Worm (Caenorhabditis elegans) whole organism, L1 larva: ENCODE measurements around the gene lrpr-1.

Source experiments
- C04F5.9 ChIP-seq: sonication (generic microtip); optimal IDR thresholded peaks from 2 replicates; lab custom pipeline; 2016; ENCODE audit warnings: missing genetic modification characterization, missing compliant biosample characterization
- C34B4.2 ChIP-seq: sonication (generic microtip); optimal IDR thresholded peaks from 2 replicates; lab custom pipeline; 2017; ENCODE audit warnings: mild to moderate bottlenecking, missing genetic modification characterization, missing compliant biosample characterization
- F16B12.6 ChIP-seq: fragments of 150-350 bp; optimal IDR thresholded peaks from 2 replicates; lab custom pipeline; 2014; ENCODE audit warnings: missing biosample characterization, missing genetic modification characterization
- Y116A8C.19 ChIP-seq: sonication (generic microtip); optimal IDR thresholded peaks from 2 replicates; lab custom pipeline; 2016; ENCODE audit warnings: missing compliant biosample characterization, missing genetic modification characterization, borderline replicate concordance
- alr-1 ChIP-seq: fragments of 200-800 bp; sonication (Bioruptor generic); optimal IDR thresholded peaks from 2 replicates; lab custom pipeline; 2018; ENCODE audit warnings: borderline replicate concordance, mild to moderate bottlenecking, missing genetic modification characterization, missing compliant biosample characterization
- blmp-1 ChIP-seq: fragments of 150-350 bp; optimal IDR thresholded peaks from 2 replicates; lab custom pipeline; 2014; ENCODE audit warnings: missing biosample characterization, missing genetic modification characterization
- ceh-63 ChIP-seq: fragments of 200-800 bp; sonication (Bioruptor generic); optimal IDR thresholded peaks from 2 replicates; lab custom pipeline; 2018; ENCODE audit warnings: mild to moderate bottlenecking, missing genetic modification characterization, missing compliant biosample characterization
- ceh-8 ChIP-seq: fragments of 200-800 bp; sonication (Bioruptor generic); optimal IDR thresholded peaks from 2 replicates; lab custom pipeline; 2018; ENCODE audit warnings: mild to moderate bottlenecking, missing genetic modification characterization, moderate library complexity, missing compliant biosample characterization
- ceh-90 ChIP-seq: sonication (generic microtip); optimal IDR thresholded peaks from 2 replicates; lab custom pipeline; 2016; ENCODE audit warnings: missing genetic modification characterization, missing compliant biosample characterization
- ces-1 ChIP-seq: fragments of 150-350 bp; optimal IDR thresholded peaks from 2 replicates; lab custom pipeline; 2014; ENCODE audit warnings: missing biosample characterization, missing genetic modification reagents, missing genetic modification characterization
- dpl-1 ChIP-seq, 3 experiments: fragments of 150-350 bp in 2 of 3; sonication (generic microtip) in 1 of 3; optimal IDR thresholded peaks; 2 replicates each; lab custom pipeline; 2014 to 2017; ENCODE audit warnings: missing biosample characterization in 3 of 3, missing genetic modification characterization in 3 of 3, missing genetic modification reagents in 3 of 3
- dsc-1 ChIP-seq: sonication (generic microtip); optimal IDR thresholded peaks from 2 replicates; lab custom pipeline; 2016; ENCODE audit warnings: mild to moderate bottlenecking, missing genetic modification characterization, missing compliant biosample characterization
- efl-1 ChIP-seq, 4 experiments: fragments of 150-350 bp; optimal IDR thresholded peaks in 3 of 4; peaks in 1 of 4; 1 replicate in 1 of 4; 2 replicates in 3 of 4; lab custom pipeline; 2014; ENCODE audit warnings: missing biosample characterization in 2 of 4, missing genetic modification characterization in 2 of 4, missing genetic modification reagents in 2 of 4
- elt-3 ChIP-seq, 6 experiments: fragments of 150-350 bp in 1 of 6; sonication (generic microtip); optimal IDR thresholded peaks; 2 replicates each; lab custom pipeline; 2017 to 2018; ENCODE audit warnings: missing biosample characterization in 6 of 6, missing genetic modification characterization in 6 of 6, inconsistent platforms in 1 of 6
- ets-5 ChIP-seq: fragments of 200-800 bp; sonication (Bioruptor generic); IDR thresholded peaks from 2 replicates; pipeline ENCODE4 v1.3.6; 2022; ENCODE audit warnings: missing genetic modification characterization, missing compliant biosample characterization
- fkh-10 ChIP-seq: sonication (generic microtip); optimal IDR thresholded peaks from 2 replicates; lab custom pipeline; 2017; ENCODE audit warnings: missing biosample characterization, missing genetic modification reagents, missing genetic modification characterization
- fkh-4 ChIP-seq: sonication (generic microtip); optimal IDR thresholded peaks from 2 replicates; lab custom pipeline; 2016; ENCODE audit warnings: missing compliant biosample characterization, missing genetic modification characterization, borderline replicate concordance
- fos-1 ChIP-seq: fragments of 150-350 bp; optimal IDR thresholded peaks from 2 replicates; lab custom pipeline; 2014; ENCODE audit warnings: missing biosample characterization, missing genetic modification characterization
- hlh-17 ChIP-seq: fragments of 200-800 bp; sonication (Bioruptor generic); optimal IDR thresholded peaks from 2 replicates; lab custom pipeline; 2018; ENCODE audit warnings: missing genetic modification characterization, mild to moderate bottlenecking, missing compliant biosample characterization, moderate library complexity, borderline replicate concordance
- hlh-4 ChIP-seq: sonication (generic microtip); optimal IDR thresholded peaks from 2 replicates; lab custom pipeline; 2016; ENCODE audit warnings: mild to moderate bottlenecking, missing genetic modification characterization, missing compliant biosample characterization
- lin-13 ChIP-seq: fragments of 150-350 bp; optimal IDR thresholded peaks from 2 replicates; lab custom pipeline; 2014; ENCODE audit warnings: missing biosample characterization, missing genetic modification reagents, missing genetic modification characterization
- lin-15B ChIP-seq: fragments of 150-350 bp; sonication (generic microtip); optimal IDR thresholded peaks from 3 replicates; lab custom pipeline; 2014; ENCODE audit warnings: missing biosample characterization, missing genetic modification characterization
- lir-3 ChIP-seq: sonication (generic microtip); optimal IDR thresholded peaks from 2 replicates; lab custom pipeline; 2016; ENCODE audit warnings: mild to moderate bottlenecking, missing genetic modification characterization, moderate library complexity, missing compliant biosample characterization; ENCODE audit not compliant: poor library complexity
- mab-9 ChIP-seq: fragments of 200-800 bp; sonication (Bioruptor generic); IDR thresholded peaks from 2 replicates; pipeline ENCODE4 v1.3.6; 2022; ENCODE audit warnings: missing genetic modification reagents, missing genetic modification characterization, missing compliant biosample characterization
- mdl-1 ChIP-seq, 2 experiments: fragments of 150-350 bp; optimal IDR thresholded peaks; 2 replicates each; lab custom pipeline; 2014 to 2017; ENCODE audit warnings: missing biosample characterization in 2 of 2, missing genetic modification characterization in 2 of 2, inconsistent platforms in 1 of 2
- mep-1 ChIP-seq: fragments of 150-350 bp; optimal IDR thresholded peaks from 2 replicates; lab custom pipeline; 2014; ENCODE audit warnings: missing biosample characterization, missing genetic modification characterization
- nhr-19 ChIP-seq: fragments of 200-800 bp; sonication (Bioruptor generic); conservative IDR thresholded peaks from 2 replicates; pipeline ENCODE4 v1.3.6; 2022; ENCODE audit warnings: missing genetic modification characterization, missing compliant biosample characterization
- nhr-28 ChIP-seq: fragments of 150-350 bp; optimal IDR thresholded peaks from 2 replicates; lab custom pipeline; 2014; ENCODE audit warnings: missing biosample characterization, missing genetic modification characterization
- nhr-47 ChIP-seq: sonication (generic microtip); optimal IDR thresholded peaks from 2 replicates; lab custom pipeline; 2016; ENCODE audit warnings: mild to moderate bottlenecking, missing genetic modification characterization, moderate library complexity, missing compliant biosample characterization
- nhr-71 ChIP-seq: sonication (generic microtip); optimal IDR thresholded peaks from 2 replicates; lab custom pipeline; 2016; ENCODE audit warnings: mild to moderate bottlenecking, missing genetic modification characterization, moderate library complexity, missing compliant biosample characterization
- nhr-76 ChIP-seq: sonication (generic microtip); optimal IDR thresholded peaks from 2 replicates; lab custom pipeline; 2017; ENCODE audit warnings: missing biosample characterization, missing genetic modification characterization
- nhr-84 ChIP-seq: sonication (generic microtip); optimal IDR thresholded peaks from 2 replicates; lab custom pipeline; 2017; ENCODE audit warnings: missing biosample characterization, missing genetic modification characterization
- nhr-85 ChIP-seq: sonication (generic microtip); peaks from one replicate; lab custom pipeline; 2016; ENCODE audit warnings: missing genetic modification characterization, inconsistent platforms, missing compliant biosample characterization
- pag-3 ChIP-seq: sonication (generic microtip); optimal IDR thresholded peaks from 2 replicates; lab custom pipeline; 2017; ENCODE audit warnings: missing genetic modification characterization, mild to moderate bottlenecking, missing compliant biosample characterization, antibody characterized with exemption, borderline replicate concordance; ENCODE audit not compliant: insufficient read depth
- pqm-1 ChIP-seq: sonication (generic microtip); optimal IDR thresholded peaks from 3 replicates; lab custom pipeline; 2017; ENCODE audit warnings: missing biosample characterization, missing genetic modification characterization
- snu-23 ChIP-seq: sonication (generic microtip); optimal IDR thresholded peaks from 2 replicates; lab custom pipeline; 2016; ENCODE audit warnings: missing genetic modification characterization, missing compliant biosample characterization
- swsn-7 ChIP-seq: sonication (generic microtip); optimal IDR thresholded peaks from 2 replicates; lab custom pipeline; 2016; ENCODE audit warnings: missing genetic modification characterization, missing compliant biosample characterization
- unc-86 ChIP-seq: sonication (generic microtip); optimal IDR thresholded peaks from 2 replicates; lab custom pipeline; 2016; ENCODE audit warnings: missing genetic modification characterization, missing compliant biosample characterization
- unc-98 ChIP-seq: fragments of 200-800 bp; sonication (Bioruptor generic); IDR thresholded peaks from 2 replicates; pipeline ENCODE4 v1.3.6; 2022; ENCODE audit warnings: missing genetic modification characterization, missing compliant biosample characterization
- zag-1 ChIP-seq: fragments of 150-350 bp; optimal IDR thresholded peaks from 2 replicates; lab custom pipeline; 2014; ENCODE audit warnings: missing biosample characterization, missing genetic modification characterization
- zip-4 ChIP-seq: fragments of 200-800 bp; sonication (Bioruptor generic); optimal IDR thresholded peaks from 2 replicates; lab custom pipeline; 2018; ENCODE audit warnings: mild to moderate bottlenecking, missing genetic modification characterization, moderate library complexity, missing compliant biosample characterization
- ztf-4 ChIP-seq: fragments of 150-350 bp; optimal IDR thresholded peaks from 2 replicates; lab custom pipeline; 2014; ENCODE audit warnings: missing biosample characterization, missing genetic modification characterization

The lrpr-1 gene

ce11 chrV:5951133-5951532, 33.4 kb upstream of the lrpr-1 start, which contains the start of gene M03F8.1:
Gene M03F8.1 (plus strand): TSS chrV:5951433.
- no peak for TF ChIP-seq pqm-1 (tag; lab: Kevin White, UChicago)
- peak; percentile 31 for TF ChIP-seq blmp-1 (tag; lab: Kevin White, UChicago)
- no peak for TF ChIP-seq Y116A8C.19 (tag; lab: Kevin White, UChicago)
- no peak for TF ChIP-seq nhr-71
- TF ChIP-seq mab-9 (GFP tag; lab: Robert Waterston, UW), result no peak
- no peak for TF ChIP-seq efl-1 (optimal IDR thresholded peaks at IDR 0.05; lab: Kevin White, UChicago)
- no peak for TF ChIP-seq efl-1 (GFP tag; optimal IDR thresholded peaks at IDR 0.05 in 1 of 2; lab: Kevin White, UChicago)
- TF ChIP-seq dpl-1 (GFP tag; optimal IDR thresholded peaks at IDR 0.05; lab: Kevin White, UChicago), result no peak
- no peak for TF ChIP-seq hlh-4 (tag; lab: Kevin White, UChicago)
- TF ChIP-seq zag-1, result no peak

ce11 chrV:5949674-5950149, 32.0 kb upstream of the lrpr-1 start:
- TF ChIP-seq elt-3 (tag; optimal IDR thresholded peaks at IDR 0.05; lab: Kevin White, UChicago) (no peak), dsc-1 (tag; lab: Kevin White, UChicago) (no peak), blmp-1 (tag; lab: Kevin White, UChicago) (peak; percentile 26), ztf-4 (tag; lab: Kevin White, UChicago) (no peak), mep-1 (tag; lab: Kevin White, UChicago) (no peak), nhr-85 (tag; lab: Kevin White, UChicago) (no peak)
- TF ChIP-seq, all 84 proteins: peak for 1

ce11 chrV:5943167-5943566, 25.5 kb upstream of the lrpr-1 start, which contains the start of gene pst-1:
Gene pst-1 (plus strand): TSS chrV:5943467.
- no peak for TF ChIP-seq nhr-71

- TF ChIP-seq dpl-1 (GFP tag; optimal IDR thresholded peaks at IDR 0.05; lab: Kevin White, UChicago), result peak; percentile 99 to 100 (median 100)
- TF ChIP-seq nhr-47 (tag; lab: Kevin White, UChicago), result peak; percentile 84
- peak; percentile 67 for TF ChIP-seq mep-1 (tag; lab: Kevin White, UChicago)
- no peak for TF ChIP-seq ceh-63
- TF ChIP-seq nhr-28 (tag; lab: Kevin White, UChicago), result no peak
- TF ChIP-seq lir-3, result peak; percentile 11
- no peak for TF ChIP-seq elt-3 (tag; optimal IDR thresholded peaks at IDR 0.05; lab: Kevin White, UChicago)
- no peak for TF ChIP-seq blmp-1 (tag; lab: Kevin White, UChicago)
- TF ChIP-seq nhr-76, result no peak
- peak; percentile 3 for TF ChIP-seq fkh-4 (tag; lab: Kevin White, UChicago)
- no peak for TF ChIP-seq C34B4.2 (tag; lab: Kevin White, UChicago)
- TF ChIP-seq dsc-1 (tag; lab: Kevin White, UChicago), result peak; percentile 72
- peak; percentile 3 for TF ChIP-seq C04F5.9 (tag; lab: Kevin White, UChicago)
- peak; percentile 79 for TF ChIP-seq nhr-85 (tag; lab: Kevin White, UChicago)
- TF ChIP-seq fkh-10, result no peak
- no peak for TF ChIP-seq lin-13
- TF ChIP-seq alr-1 (tag; lab: Kevin White, UChicago), result no peak
- TF ChIP-seq ceh-8, result no peak
- no peak for TF ChIP-seq ztf-4 (tag; lab: Kevin White, UChicago)
- TF ChIP-seq pag-3 (tag; lab: Kevin White, UChicago), result no peak
- TF ChIP-seq hlh-4 (tag; lab: Kevin White, UChicago), result no peak
- no peak for TF ChIP-seq ces-1
- TF ChIP-seq mdl-1 (tag; optimal IDR thresholded peaks at IDR 0.05; lab: Kevin White, UChicago), result peak in 1 of 2 experiments; percentile 44
- TF ChIP-seq unc-86 (tag; lab: Kevin White, UChicago), result peak; percentile 68
- TF ChIP-seq snu-23 (GFP tag; lab: Kevin White, UChicago), result peak; percentile 73
- no peak for TF ChIP-seq Y116A8C.19 (tag; lab: Kevin White, UChicago)
- no peak for TF ChIP-seq nhr-84 (tag; lab: Kevin White, UChicago)
- peak; percentile 36 for TF ChIP-seq fos-1 (tag; lab: Kevin White, UChicago)
- no peak for TF ChIP-seq nhr-19 (GFP tag; lab: Robert Waterston, UW)
- TF ChIP-seq ceh-90 (tag; lab: Kevin White, UChicago), result peak; percentile 30
- peak; percentile 30 for TF ChIP-seq F16B12.6
- TF ChIP-seq hlh-17 (GFP tag; lab: Kevin White, UChicago), result no peak
- peak; percentile 59 for TF ChIP-seq swsn-7 (tag; lab: Kevin White, UChicago)
- no peak for TF ChIP-seq lin-15B (tag; lab: Kevin White, UChicago)
- no peak for TF ChIP-seq unc-98 (GFP tag; lab: Robert Waterston, UW)
- TF ChIP-seq ets-5 (GFP tag; lab: Robert Waterston, UW), result no peak
- TF ChIP-seq zip-4 (GFP tag; lab: Kevin White, UChicago), result no peak
Measured at ce11 chrV:5939503-5940072, 21.9 kb upstream of the lrpr-1 start, which contains the start of gene syf-3. Gene syf-3 (plus strand): TSS chrV:5940022.
